Fruit fly (Drosophila melanogaster): Measurements from ENCODE around the gene RtcB.
A peak's percentile ranks its signal among the peaks of the same experiment; 100 is the strongest.

The RtcB gene

DNA sequence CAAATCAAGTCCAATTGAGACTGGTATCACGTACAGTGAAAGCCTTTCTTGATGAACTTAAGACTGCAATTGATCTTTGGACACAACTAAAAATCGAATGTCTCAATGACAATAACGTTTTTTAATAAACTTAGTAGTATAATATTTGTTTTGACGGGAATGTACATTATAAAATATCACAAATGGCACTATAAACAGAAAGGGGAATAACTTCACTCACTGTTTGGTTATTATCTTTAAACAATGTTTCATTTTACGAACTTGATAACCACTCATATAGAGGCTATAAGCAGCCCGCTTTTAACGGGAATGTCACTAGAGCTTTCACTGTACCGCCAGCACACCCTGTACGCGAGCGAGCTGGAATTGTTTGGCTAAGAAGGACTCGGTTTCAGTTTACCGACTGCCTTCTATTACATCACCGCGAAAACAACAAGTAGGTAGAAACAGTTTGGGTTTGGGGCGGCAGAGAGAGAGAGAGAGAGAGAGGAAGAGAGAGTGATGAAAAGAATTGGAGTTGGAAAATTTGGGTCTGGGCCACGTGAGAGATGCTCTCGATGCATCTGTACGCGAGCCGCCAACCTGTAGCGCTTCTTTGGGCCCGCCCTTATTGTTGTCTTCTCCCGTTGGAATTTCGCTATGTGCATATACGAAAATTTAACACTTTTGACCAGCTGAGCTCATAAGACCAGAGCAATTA lies 32.7 kb upstream of the RtcB start (continued):
- no peak for TF ChIP-seq CG4318 (GFP tag; optimal IDR thresholded peaks at IDR 0.05)
- peak; percentile 56 for TF ChIP-seq CG6792 (GFP tag; optimal IDR thresholded peaks at IDR 0.05)
- TF ChIP-seq CG10631 (GFP tag; optimal IDR thresholded peaks at IDR 0.05), result peak; percentile 63
- no peak for TF ChIP-seq fd85E (GFP tag; optimal IDR thresholded peaks at IDR 0.05)
- TF ChIP-seq vri (GFP tag; optimal IDR thresholded peaks at IDR 0.05), result peak; percentile 81
- peak; percentile 70 for TF ChIP-seq Sox102F (GFP tag; optimal IDR thresholded peaks at IDR 0.05)
- no peak for TF ChIP-seq CG16779 (tag; optimal IDR thresholded peaks at IDR 0.05)
- TF ChIP-seq CG8319 (GFP tag; optimal IDR thresholded peaks at IDR 0.05), result peak; percentile 26
- peak; percentile 77 for TF ChIP-seq Sox14 (GFP tag; optimal IDR thresholded peaks at IDR 0.05)
- peak; percentile 52 for TF ChIP-seq Ets96B (tag; optimal IDR thresholded peaks at IDR 0.05)

dm6 chr2L:19398317-19399234 lies 31.9 kb upstream of the RtcB start, which contains the start of gene CG17544:
CG17544 (minus strand) TSS chr2L:19398493.
- TF ChIP-seq dsx (GFP tag; optimal IDR thresholded peaks at IDR 0.05; ENCODE audit: poor library complexity, severe bottlenecking), result peak; percentile 32
- TF ChIP-seq fkh (GFP tag; optimal IDR thresholded peaks at IDR 0.05), result peak; percentile 69
- peak; percentile 66 for TF ChIP-seq Sox15 (GFP tag; optimal IDR thresholded peaks at IDR 0.05)
- TF ChIP-seq cyc (GFP tag; optimal IDR thresholded peaks at IDR 0.05), result peak; percentile 25
- peak; percentile 50 for TF ChIP-seq CG3919 (GFP tag; optimal IDR thresholded peaks at IDR 0.05)
- peak; percentile 49; the same call in 1 of the 2 replicates for TF ChIP-seq CG11294 (GFP tag; IDR thresholded peaks at IDR 0.05)
- peak; percentile 79 for TF ChIP-seq CG6808 (GFP tag; optimal IDR thresholded peaks at IDR 0.05)
- TF ChIP-seq Eip93F (GFP tag; optimal IDR thresholded peaks at IDR 0.05), result peak; percentile 0
- peak; percentile 28 for TF ChIP-seq fd59A (GFP tag; optimal IDR thresholded peaks at IDR 0.05)
- peak; percentile 42 for TF ChIP-seq Hr4 (GFP tag; optimal IDR thresholded peaks at IDR 0.05)
- peak; percentile 82 for TF ChIP-seq OdsH (GFP tag; optimal IDR thresholded peaks at IDR 0.05)
- TF ChIP-seq acj6 (GFP tag; optimal IDR thresholded peaks at IDR 0.05), result peak; percentile 82
- TF ChIP-seq Sox102F (GFP tag; optimal IDR thresholded peaks at IDR 0.05), result peak; percentile 38
- peak; percentile 83 for TF ChIP-seq CG8632 (GFP tag; optimal IDR thresholded peaks at IDR 0.05)
- TF ChIP-seq CG10631 (GFP tag; optimal IDR thresholded peaks at IDR 0.05), result peak; percentile 90
- peak; percentile 2 for TF ChIP-seq dac (GFP tag; optimal IDR thresholded peaks at IDR 0.05)
- TF ChIP-seq Ets96B (tag; optimal IDR thresholded peaks at IDR 0.05), result peak; percentile 81
- peak; percentile 56 for TF ChIP-seq CG31627 (GFP tag; optimal IDR thresholded peaks at IDR 0.05)
- TF ChIP-seq CG11902 (GFP tag; optimal IDR thresholded peaks at IDR 0.05), result peak; percentile 28
- peak; percentile 73 for TF ChIP-seq CG6276 (GFP tag; optimal IDR thresholded peaks at IDR 0.05)
- TF ChIP-seq svp (GFP tag), result peak; percentile 72
- no peak; the same call in none of the 2 replicates for TF ChIP-seq CG15336 (GFP tag; IDR thresholded peaks at IDR 0.05)
- peak; percentile 64; the same call in 2 of the 3 replicates for TF ChIP-seq CG8119 (GFP tag; IDR thresholded peaks at IDR 0.05)
- TF ChIP-seq CG11762 (GFP tag; optimal IDR thresholded peaks at IDR 0.05; ENCODE audit: insufficient read depth), result peak; percentile 64
- TF ChIP-seq esn (GFP tag; optimal IDR thresholded peaks at IDR 0.05), result peak; percentile 77
- peak; percentile 52 for TF ChIP-seq Hr39 (GFP tag; optimal IDR thresholded peaks at IDR 0.05)
- TF ChIP-seq CG34406 (GFP tag; optimal IDR thresholded peaks at IDR 0.05), result peak; percentile 81
- TF ChIP-seq CG3032 (tag; optimal IDR thresholded peaks at IDR 0.05), result peak; percentile 84
- peak; percentile 67 for TF ChIP-seq CG6792 (GFP tag; optimal IDR thresholded peaks at IDR 0.05)
- peak; percentile 63 for TF ChIP-seq CG6163 (GFP tag; IDR thresholded peaks at IDR 0.05)
- peak; percentile 66 for TF ChIP-seq CG4318 (GFP tag; optimal IDR thresholded peaks at IDR 0.05)
- TF ChIP-seq Sox14 (GFP tag; optimal IDR thresholded peaks at IDR 0.05), result peak; percentile 40
- TF ChIP-seq topi (GFP tag; optimal IDR thresholded peaks at IDR 0.05), result peak; percentile 22
- TF ChIP-seq Gug (GFP tag; IDR thresholded peaks at IDR 0.05), result peak; percentile 34; the same call in 1 of the 2 replicates
- TF ChIP-seq ss (GFP tag; optimal IDR thresholded peaks at IDR 0.05), result peak; percentile 75 to 77
- peak; percentile 25 for TF ChIP-seq CG8319 (GFP tag; optimal IDR thresholded peaks at IDR 0.05)
- TF ChIP-seq Hr38 (GFP tag; optimal IDR thresholded peaks at IDR 0.05), result no peak
- peak; percentile 71 for TF ChIP-seq CG10669 (GFP tag; optimal IDR thresholded peaks at IDR 0.05)
- peak; percentile 25 for TF ChIP-seq CG1621 (tag; optimal IDR thresholded peaks at IDR 0.05)
- TF ChIP-seq CG6854 (GFP tag; optimal IDR thresholded peaks at IDR 0.05), result peak; percentile 56
- peak; percentile 59 for TF ChIP-seq eg (GFP tag; IDR thresholded peaks at IDR 0.05)
- TF ChIP-seq net (GFP tag; optimal IDR thresholded peaks at IDR 0.05), result peak; percentile 54

All from whole organism, prepupa.